Fruit fly (Drosophila melanogaster): Measurements from ENCODE around the gene CG46280.

CG46280 gene

dm6 chr3R:13051298-13051723 is 20.9 kb upstream of the CG46280 start, which contains the start of gene CG7966 (continued):
- TF ChIP-seq Myb (GFP tag; optimal IDR thresholded peaks at IDR 0.05) (no peak), wek (GFP tag; optimal IDR thresholded peaks at IDR 0.05) (no peak), CG12942 (GFP tag; optimal IDR thresholded peaks at IDR 0.05) (no peak), NfI (GFP tag; optimal IDR thresholded peaks at IDR 0.05) (no peak), B-H1 (GFP tag; IDR thresholded peaks at IDR 0.05) (no peak; the same call in 2 of the 3 replicates), CG3838 (GFP tag; optimal IDR thresholded peaks at IDR 0.05) (no peak), C15 (GFP tag; IDR thresholded peaks at IDR 0.05) (no peak), CG1792 (GFP tag; optimal IDR thresholded peaks at IDR 0.05) (no peak), Mrtf (GFP tag; IDR thresholded peaks at IDR 0.05) (no peak), Dad (GFP tag; optimal IDR thresholded peaks at IDR 0.05) (no peak), CG7357 (GFP tag; IDR thresholded peaks at IDR 0.05) (no peak), Dll (GFP tag; IDR thresholded peaks at IDR 0.05; ENCODE audit: partially characterized antibody) (no peak), pnt (GFP tag; optimal IDR thresholded peaks at IDR 0.05) (no peak), Usf (GFP tag; optimal IDR thresholded peaks at IDR 0.05) (no peak), Rx (GFP tag; IDR thresholded peaks at IDR 0.05) (no peak), HLH3B (GFP tag; IDR thresholded peaks at IDR 0.05) (no peak), kah (GFP tag; optimal IDR thresholded peaks at IDR 0.05) (no peak), Atf6 (GFP tag; IDR thresholded peaks at IDR 0.05) (no peak), CG8765 (GFP tag; IDR thresholded peaks at IDR 0.05) (no peak), CG1832 (GFP tag; optimal IDR thresholded peaks at IDR 0.05) (no peak), Six4 (GFP tag; optimal IDR thresholded peaks at IDR 0.05) (no peak), p53 (GFP tag; optimal IDR thresholded peaks at IDR 0.05) (no peak), cg (GFP tag; optimal IDR thresholded peaks at IDR 0.05) (peak; percentile 24), CTCF (GFP tag; optimal IDR thresholded peaks at IDR 0.05) (peak; percentile 1), CG12071 (GFP tag; optimal IDR thresholded peaks at IDR 0.05) (peak; percentile 10), gcm (GFP tag; optimal IDR thresholded peaks at IDR 0.05) (no peak), gsb (GFP tag; IDR thresholded peaks at IDR 0.05) (no peak), Ravus (GFP tag; IDR thresholded peaks at IDR 0.05) (no peak), CG6813 (GFP tag; optimal IDR thresholded peaks at IDR 0.05) (peak; percentile 48), D19B (GFP tag; optimal IDR thresholded peaks at IDR 0.05) (no peak), Ptx1 (GFP tag; IDR thresholded peaks at IDR 0.05) (no peak), ATbp (GFP tag; optimal IDR thresholded peaks at IDR 0.05) (no peak), trem (tag; optimal IDR thresholded peaks at IDR 0.05) (no peak), CG30431 (GFP tag; optimal IDR thresholded peaks at IDR 0.05) (no peak), Xrp1 (GFP tag; IDR thresholded peaks at IDR 0.05) (no peak), bab2 (GFP tag; optimal IDR thresholded peaks at IDR 0.05) (no peak), Ets65A (GFP tag) (no peak), CG13894 (tag; optimal IDR thresholded peaks at IDR 0.05) (no peak), CG7839 (tag; optimal IDR thresholded peaks at IDR 0.05) (no peak), Rfx (GFP tag; IDR thresholded peaks at IDR 0.05) (no peak), CG2875 (GFP tag; optimal IDR thresholded peaks at IDR 0.05) (no peak), kni (GFP tag; optimal IDR thresholded peaks at IDR 0.05) (no peak), da (GFP tag; optimal IDR thresholded peaks at IDR 0.05) (no peak), klu (GFP tag; IDR thresholded peaks at IDR 0.05) (no peak), CG6791 (GFP tag; IDR thresholded peaks at IDR 0.05; ENCODE audit: partially characterized antibody) (no peak), CG42726 (GFP tag; IDR thresholded peaks at IDR 0.05; ENCODE audit: partially characterized antibody) (no peak; the same call in 1 of the 2 replicates), zen2 (GFP tag; IDR thresholded peaks at IDR 0.05; ENCODE audit: partially characterized antibody) (no peak), CG33213 (GFP tag; optimal IDR thresholded peaks at IDR 0.05) (no peak), dm (GFP tag; optimal IDR thresholded peaks at IDR 0.05) (no peak), CG12299 (tag; optimal IDR thresholded peaks at IDR 0.05) (peak; percentile 9), CG13624 (GFP tag; optimal IDR thresholded peaks at IDR 0.05) (no peak), zfh1 (GFP tag; IDR thresholded peaks at IDR 0.05) (no peak), salm (tag; optimal IDR thresholded peaks at IDR 0.05) (peak; percentile 10)

All from whole organism, embryonic.